Comparison of ENCODE assay signal across 2 worm cellular contexts in genomic region chrIII:4269220-4269935, ce11.
TF ChIP-seq lines count a peak whose summit lies in the region.

Gene sftb-1 (minus strand): TSS chrIII:4269270.
Gene R10E4.1 (plus strand): TSS chrIII:4269743.

TF ChIP-seq in whole organism, L1 larva, 84 proteins besides CTCF, POLR2A, EP300 and RAD21 (continued from another document):
- TF ChIP-seq irx-1 (tag; optimal IDR thresholded peaks at IDR 0.05; lab: Kevin White, UChicago) (peak; percentile 70), ama-1 (optimal IDR thresholded peaks at IDR 0.05; lab: Kevin White, UChicago) (no peak), aly-2 (tag; optimal IDR thresholded peaks at IDR 0.05; lab: Kevin White, UChicago) (peak; percentile 29), nhr-85 (tag; lab: Kevin White, UChicago) (peak; percentile 88), dpl-1 (GFP tag; optimal IDR thresholded peaks at IDR 0.05; lab: Kevin White, UChicago) (peak; percentile 66 to 83 (median 81)), efl-1 (optimal IDR thresholded peaks at IDR 0.05; lab: Kevin White, UChicago) (peak; percentile 69 to 80), efl-1 (GFP tag; optimal IDR thresholded peaks at IDR 0.05 in 1 of 2; lab: Kevin White, UChicago) (peak; percentile 75 to 97), aha-1 (tag; optimal IDR thresholded peaks at IDR 0.05; lab: Kevin White, UChicago) (no peak), unc-86 (tag; optimal IDR thresholded peaks at IDR 0.05; lab: Kevin White, UChicago) (peak; percentile 66), egl-13 (tag; optimal IDR thresholded peaks at IDR 0.05; lab: Kevin White, UChicago) (peak; percentile 60), elt-2 (tag; optimal IDR thresholded peaks at IDR 0.05; lab: Kevin White, UChicago) (peak; percentile 13), ceh-8 (GFP tag; optimal IDR thresholded peaks at IDR 0.05; lab: Kevin White, UChicago) (peak; percentile 6), unc-62 (GFP tag; optimal IDR thresholded peaks at IDR 0.05; lab: Kevin White, UChicago) (no peak), mdl-1 (tag; optimal IDR thresholded peaks at IDR 0.05; lab: Kevin White, UChicago) (peak in 1 of 2 experiments; percentile 64), C04F5.9 (tag; optimal IDR thresholded peaks at IDR 0.05; lab: Kevin White, UChicago) (peak; percentile 55), skn-1 (tag; optimal IDR thresholded peaks at IDR 0.05; lab: Kevin White, UChicago) (peak; percentile 72), fkh-8 (tag; optimal IDR thresholded peaks at IDR 0.05; lab: Kevin White, UChicago) (peak; percentile 62), C16A3.4 (tag; optimal IDR thresholded peaks at IDR 0.05; lab: Kevin White, UChicago) (peak; percentile 75), jun-1 (tag; optimal IDR thresholded peaks at IDR 0.05; lab: Kevin White, UChicago) (peak; percentile 40), lin-14 (GFP tag; optimal IDR thresholded peaks at IDR 0.05; lab: Kevin White, UChicago) (peak; percentile 78), pag-3 (tag; optimal IDR thresholded peaks at IDR 0.05; lab: Kevin White, UChicago; ENCODE audit: borderline replicate concordance, insufficient read depth) (no peak), lir-3 (tag; optimal IDR thresholded peaks at IDR 0.05; lab: Kevin White, UChicago; ENCODE audit: poor library complexity) (no peak), nhr-84 (tag; optimal IDR thresholded peaks at IDR 0.05; lab: Kevin White, UChicago) (no peak), rnt-1 (tag; optimal IDR thresholded peaks at IDR 0.05; lab: Kevin White, UChicago) (peak; percentile 85), tlp-1 (tag; optimal IDR thresholded peaks at IDR 0.05; lab: Kevin White, UChicago) (no peak), nhr-47 (tag; optimal IDR thresholded peaks at IDR 0.05; lab: Kevin White, UChicago) (peak; percentile 86), fkh-4 (tag; optimal IDR thresholded peaks at IDR 0.05; lab: Kevin White, UChicago; ENCODE audit: borderline replicate concordance) (no peak), fkh-10 (GFP tag; optimal IDR thresholded peaks at IDR 0.05; lab: Kevin White, UChicago) (peak; percentile 13), elt-3 (tag; optimal IDR thresholded peaks at IDR 0.05; lab: Kevin White, UChicago) (peak in 2 of 6 experiments; percentile 29 to 49), lin-15B (tag; optimal IDR thresholded peaks at IDR 0.05; lab: Kevin White, UChicago) (peak; percentile 30), blmp-1 (tag; optimal IDR thresholded peaks at IDR 0.05; lab: Kevin White, UChicago) (peak; percentile 6), ceh-63 (GFP tag; optimal IDR thresholded peaks at IDR 0.05; lab: Kevin White, UChicago) (no peak), lin-13 (GFP tag; optimal IDR thresholded peaks at IDR 0.05; lab: Kevin White, UChicago) (peak; percentile 62), nhr-19 (GFP tag; conservative IDR thresholded peaks at IDR 0.05; lab: Robert Waterston, UW) (peak; percentile 81), mab-9 (GFP tag; IDR thresholded peaks at IDR 0.05; lab: Robert Waterston, UW) (0 out of 2 replicates have a peak, but pooled peaks have one; percentile 18), unc-130 (tag; optimal IDR thresholded peaks at IDR 0.05; lab: Kevin White, UChicago) (peak; percentile 61), ceh-82 (tag; optimal IDR thresholded peaks at IDR 0.05; lab: Kevin White, UChicago) (peak; percentile 76 to 77 (median 77)), unc-98 (GFP tag; IDR thresholded peaks at IDR 0.05; lab: Robert Waterston, UW) (no peak), mef-2 (tag; optimal IDR thresholded peaks at IDR 0.05; lab: Kevin White, UChicago) (no peak), ztf-4 (tag; optimal IDR thresholded peaks at IDR 0.05; lab: Kevin White, UChicago) (no peak), nhr-90 (tag; optimal IDR thresholded peaks at IDR 0.05; lab: Kevin White, UChicago; ENCODE audit: poor library complexity) (peak; percentile 77), efl-3 (GFP tag; optimal IDR thresholded peaks at IDR 0.05; lab: Kevin White, UChicago) (no peak), dsc-1 (tag; optimal IDR thresholded peaks at IDR 0.05; lab: Kevin White, UChicago) (peak; percentile 74), snpc-4 (tag; optimal IDR thresholded peaks at IDR 0.05; lab: Kevin White, UChicago) (peak; percentile 58), pax-3 (tag; optimal IDR thresholded peaks at IDR 0.05; lab: Kevin White, UChicago) (no peak), zip-4 (GFP tag; optimal IDR thresholded peaks at IDR 0.05; lab: Kevin White, UChicago) (no peak), mep-1 (tag; optimal IDR thresholded peaks at IDR 0.05; lab: Kevin White, UChicago) (peak; percentile 90), nhr-76 (tag; optimal IDR thresholded peaks at IDR 0.05; lab: Kevin White, UChicago) (no peak), hlh-17 (GFP tag; optimal IDR thresholded peaks at IDR 0.05; lab: Kevin White, UChicago; ENCODE audit: borderline replicate concordance) (no peak), egl-27 (tag; optimal IDR thresholded peaks at IDR 0.05; lab: Kevin White, UChicago) (no peak), sptf-1 (tag; optimal IDR thresholded peaks at IDR 0.05; lab: Kevin White, UChicago) (no peak), ceh-88 (GFP tag; IDR thresholded peaks at IDR 0.05; lab: Robert Waterston, UW) (0 out of 2 replicates have a peak, but pooled peaks have one; percentile 15), xbp-1 (tag; optimal IDR thresholded peaks at IDR 0.05; lab: Kevin White, UChicago) (peak; percentile 82), nhr-28 (tag; optimal IDR thresholded peaks at IDR 0.05; lab: Kevin White, UChicago) (no peak)

TF ChIP-seq in whole organism, L3 larva, 47 proteins besides CTCF, POLR2A, EP300 and RAD21 (continued from another document):
- peak; percentile 30 for TF ChIP-seq nhr-43 (tag; optimal IDR thresholded peaks at IDR 0.05; lab: Kevin White, UChicago; ENCODE audit: poor library complexity, severe bottlenecking)
